Fruit fly (Drosophila melanogaster): Measurements from ENCODE around the gene CG42374.
A peak's percentile ranks its signal among the peaks of the same experiment; 100 is the strongest.

The CG42374 gene

dm6 chr3L:19237780-19238179, 25.8 kb upstream of the CG42374 start:
- TF ChIP-seq Eip75B (GFP tag; optimal IDR thresholded peaks at IDR 0.05) = no peak
- no peak for TF ChIP-seq CG1621 (tag; optimal IDR thresholded peaks at IDR 0.05)
- TF ChIP-seq CG32006 (GFP tag; optimal IDR thresholded peaks at IDR 0.05) = no peak
- no peak for TF ChIP-seq pdm3 (GFP tag; optimal IDR thresholded peaks at IDR 0.05)
- TF ChIP-seq CG34406 (GFP tag; optimal IDR thresholded peaks at IDR 0.05) = no peak

dm6 chr3L:19251643-19252042, 11.9 kb upstream of the CG42374 start:
- TF ChIP-seq CG3919 (GFP tag; optimal IDR thresholded peaks at IDR 0.05) (no peak), CG11762 (GFP tag; optimal IDR thresholded peaks at IDR 0.05; ENCODE audit: insufficient read depth) (no peak), Gug (GFP tag; IDR thresholded peaks at IDR 0.05) (no peak), Sox15 (GFP tag; optimal IDR thresholded peaks at IDR 0.05) (no peak), CG10669 (GFP tag; optimal IDR thresholded peaks at IDR 0.05) (no peak), svp (GFP tag) (no peak), CG6808 (GFP tag; optimal IDR thresholded peaks at IDR 0.05) (no peak), net (GFP tag; optimal IDR thresholded peaks at IDR 0.05) (no peak), fd59A (GFP tag; optimal IDR thresholded peaks at IDR 0.05) (no peak), CG8119 (GFP tag; IDR thresholded peaks at IDR 0.05) (no peak), cyc (GFP tag; optimal IDR thresholded peaks at IDR 0.05) (no peak), dac (GFP tag; optimal IDR thresholded peaks at IDR 0.05) (no peak)

dm6 chr3L:19254715-19255428, 8.7 kb upstream of the CG42374 start, which contains the start of the genes mRpL21 and rept:
Gene mRpL21 (minus strand): TSS chr3L:19255061.
Gene rept (plus strand): TSS chr3L:19255340.
- TF ChIP-seq CG3032 (tag; optimal IDR thresholded peaks at IDR 0.05) (peak; percentile 61), OdsH (GFP tag; optimal IDR thresholded peaks at IDR 0.05) (peak; percentile 57), CG16779 (tag; optimal IDR thresholded peaks at IDR 0.05) (no peak), CG6792 (GFP tag; optimal IDR thresholded peaks at IDR 0.05) (peak; percentile 57), CG15336 (GFP tag; IDR thresholded peaks at IDR 0.05) (peak; percentile 32; the same call in 1 of the 2 replicates), Eip75B (GFP tag; optimal IDR thresholded peaks at IDR 0.05) (peak; percentile 50), pdm3 (GFP tag; optimal IDR thresholded peaks at IDR 0.05) (no peak), achi (GFP tag; optimal IDR thresholded peaks at IDR 0.05) (peak; percentile 62), fkh (GFP tag; optimal IDR thresholded peaks at IDR 0.05) (peak; percentile 49), CG31627 (GFP tag; optimal IDR thresholded peaks at IDR 0.05) (peak; percentile 57), Smox (GFP tag; optimal IDR thresholded peaks at IDR 0.05) (no peak), eg (GFP tag; IDR thresholded peaks at IDR 0.05) (no peak; the same call in 2 of the 3 replicates), lz (GFP tag; optimal IDR thresholded peaks at IDR 0.05) (peak; percentile 61), CG8632 (GFP tag; optimal IDR thresholded peaks at IDR 0.05) (peak; percentile 44), CG34406 (GFP tag; optimal IDR thresholded peaks at IDR 0.05) (peak; percentile 46), Hr39 (GFP tag; optimal IDR thresholded peaks at IDR 0.05) (peak; percentile 57), dac (GFP tag; optimal IDR thresholded peaks at IDR 0.05) (peak; percentile 19), svp (GFP tag) (no peak), fd59A (GFP tag; optimal IDR thresholded peaks at IDR 0.05) (peak; percentile 17), acj6 (GFP tag; optimal IDR thresholded peaks at IDR 0.05) (peak; percentile 47), topi (GFP tag; optimal IDR thresholded peaks at IDR 0.05) (peak; percentile 71), CG10669 (GFP tag; optimal IDR thresholded peaks at IDR 0.05) (peak; percentile 36), Blimp-1 (GFP tag; optimal IDR thresholded peaks at IDR 0.05) (peak; percentile 15), Ets21C (GFP tag; optimal IDR thresholded peaks at IDR 0.05) (peak; percentile 28), CG32006 (GFP tag; optimal IDR thresholded peaks at IDR 0.05) (peak; percentile 55), Sox14 (GFP tag; optimal IDR thresholded peaks at IDR 0.05) (peak; percentile 37), esn (GFP tag; optimal IDR thresholded peaks at IDR 0.05) (peak; percentile 78), CG3919 (GFP tag; optimal IDR thresholded peaks at IDR 0.05) (peak; percentile 71), salr (GFP tag; optimal IDR thresholded peaks at IDR 0.05) (no peak), Met (GFP tag; optimal IDR thresholded peaks at IDR 0.05) (peak; percentile 67), vri (GFP tag; optimal IDR thresholded peaks at IDR 0.05) (peak; percentile 79), net (GFP tag; optimal IDR thresholded peaks at IDR 0.05) (peak; percentile 9), cyc (GFP tag; optimal IDR thresholded peaks at IDR 0.05) (peak; percentile 67), Eip78C (GFP tag) (peak; percentile 85), CG6808 (GFP tag; optimal IDR thresholded peaks at IDR 0.05) (no peak), Ets96B (tag; optimal IDR thresholded peaks at IDR 0.05) (peak; percentile 41), Hr4 (GFP tag; optimal IDR thresholded peaks at IDR 0.05) (no peak)

Measured in whole organism, prepupa.